Worm (Caenorhabditis elegans): ENCODE data around the gene B0303.7.

DNA sequence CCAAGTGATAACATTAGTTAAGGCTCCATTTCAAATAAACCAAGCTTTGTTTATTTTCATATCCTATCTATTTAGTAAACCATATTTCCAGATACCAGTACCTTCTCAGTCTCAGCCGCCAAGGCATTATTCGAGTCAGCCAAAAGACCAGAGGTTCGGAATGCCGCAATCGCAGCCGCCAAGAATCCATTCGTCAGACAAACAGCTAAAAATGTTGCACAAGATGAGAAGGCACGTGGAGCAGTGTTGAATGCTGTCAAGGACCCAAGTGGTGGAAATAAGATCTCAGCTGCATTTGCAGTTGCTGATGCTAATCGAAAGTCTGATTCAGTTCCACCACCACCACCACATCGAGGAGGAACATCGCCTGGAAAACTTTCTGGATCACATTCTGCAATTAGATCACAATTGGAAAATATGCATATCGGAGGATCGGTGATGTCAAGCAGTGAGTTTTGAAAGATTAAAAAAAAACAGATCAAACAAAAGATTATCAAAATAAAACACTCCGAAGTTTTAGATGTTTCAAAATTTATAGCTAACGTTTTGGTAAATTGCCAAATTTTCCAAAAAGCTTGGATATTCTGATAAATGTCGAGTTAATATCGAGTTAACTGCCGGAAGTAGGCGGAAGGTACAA, 4.0 kb downstream of the B0303.7 start:
- TF ChIP-seq nhr-2 (tag; optimal IDR thresholded peaks at IDR 0.05) (no peak), nhr-12 (tag; optimal IDR thresholded peaks at IDR 0.05) (no peak), nhr-76 (tag; optimal IDR thresholded peaks at IDR 0.05) (no peak), mls-2 (tag; optimal IDR thresholded peaks at IDR 0.05) (no peak), blmp-1 (tag; optimal IDR thresholded peaks at IDR 0.05) (no peak), lsy-2 (tag; optimal IDR thresholded peaks at IDR 0.05) (no peak), unc-39 (tag; optimal IDR thresholded peaks at IDR 0.05) (no peak), snpc-4 (tag; optimal IDR thresholded peaks at IDR 0.05) (no peak), unc-62 (GFP tag; optimal IDR thresholded peaks at IDR 0.05) (no peak), pha-4 (tag; optimal IDR thresholded peaks at IDR 0.05) (no peak)
